Fruit fly (Drosophila melanogaster) whole organism, prepupa: ENCODE data around the gene CG16711.
A peak's percentile ranks its signal among the peaks of the same experiment; 100 is the strongest.

Experiments
- Blimp-1 ChIP-seq: fragments of 200-800 bp; sonication (Bioruptor generic); optimal IDR thresholded peaks from 3 replicates; lab custom pipeline; 2017; ENCODE audit warnings: missing biosample characterization, missing genetic modification characterization, mild to moderate bottlenecking, moderate library complexity, missing genetic modification reagents
- CG10631 ChIP-seq: fragments of 200-800 bp; sonication (Bioruptor generic); optimal IDR thresholded peaks from 2 replicates; lab custom pipeline; 2016; ENCODE audit warnings: missing biosample characterization, missing genetic modification characterization
- CG11294 ChIP-seq: fragments of 200-800 bp; sonication (Bioruptor generic); IDR thresholded peaks from 2 replicates; pipeline ENCODE4 v1.3.6; 2022; ENCODE audit warnings: missing biosample characterization, missing genetic modification characterization
- CG11762 ChIP-seq: fragments of 200-800 bp; sonication (Bioruptor generic); optimal IDR thresholded peaks from 3 replicates; lab custom pipeline; 2016; ENCODE audit warnings: missing biosample characterization, missing genetic modification characterization; ENCODE audit not compliant: insufficient read depth
- CG11902 ChIP-seq: fragments of 200-800 bp; sonication (Bioruptor generic); optimal IDR thresholded peaks from 3 replicates; lab custom pipeline; 2016; ENCODE audit warnings: missing biosample characterization, missing genetic modification characterization
- CG15336 ChIP-seq: fragments of 200-800 bp; sonication (Bioruptor generic); IDR thresholded peaks from 2 replicates; pipeline ENCODE4 v1.3.6; 2022; ENCODE audit warnings: missing biosample characterization, missing genetic modification characterization
- CG1621 ChIP-seq: fragments of 200-800 bp; sonication (Bioruptor generic); optimal IDR thresholded peaks from 3 replicates; lab custom pipeline; 2018; ENCODE audit warnings: missing biosample characterization, mild to moderate bottlenecking, missing genetic modification characterization
- CG16779 ChIP-seq: fragments of 200-800 bp; sonication (Bioruptor generic); optimal IDR thresholded peaks from 3 replicates; lab custom pipeline; 2017; ENCODE audit warnings: missing biosample characterization, mild to moderate bottlenecking, missing genetic modification characterization
- CG31627 ChIP-seq: fragments of 200-800 bp; sonication (Bioruptor generic); optimal IDR thresholded peaks from 3 replicates; lab custom pipeline; 2016; ENCODE audit warnings: missing biosample characterization, missing genetic modification characterization
- CG32006 ChIP-seq: fragments of 200-800 bp; sonication (Bioruptor generic); optimal IDR thresholded peaks from 3 replicates; lab custom pipeline; 2017; ENCODE audit warnings: missing biosample characterization, mild to moderate bottlenecking, missing genetic modification characterization
- CG34406 ChIP-seq: fragments of 200-800 bp; sonication (Bioruptor generic); optimal IDR thresholded peaks from 3 replicates; lab custom pipeline; 2016; ENCODE audit warnings: missing biosample characterization, missing genetic modification characterization
- CG6163 ChIP-seq: fragments of 200-800 bp; sonication (Bioruptor generic); IDR thresholded peaks from 3 replicates; pipeline ENCODE4 v1.3.6; 2022; ENCODE audit warnings: missing biosample characterization, missing genetic modification characterization
- CG6276 ChIP-seq: fragments of 200-800 bp; sonication (Bioruptor generic); optimal IDR thresholded peaks from 2 replicates; lab custom pipeline; 2017; ENCODE audit warnings: missing biosample characterization, mild to moderate bottlenecking, missing genetic modification characterization
- CG6854 ChIP-seq: fragments of 200-800 bp; sonication (Bioruptor generic); optimal IDR thresholded peaks from 2 replicates; lab custom pipeline; 2017; ENCODE audit warnings: missing biosample characterization, mild to moderate bottlenecking, missing genetic modification characterization
- CG7368 ChIP-seq: fragments of 200-800 bp; sonication (Bioruptor generic); optimal IDR thresholded peaks from 3 replicates; lab custom pipeline; 2016; ENCODE audit warnings: missing biosample characterization, missing genetic modification characterization
- CG8119 ChIP-seq: fragments of 200-800 bp; sonication (Bioruptor generic); IDR thresholded peaks from 3 replicates; pipeline ENCODE4 v1.3.6; 2022; ENCODE audit warnings: missing biosample characterization, missing genetic modification characterization
- CG8632 ChIP-seq: fragments of 200-800 bp; sonication (Bioruptor generic); optimal IDR thresholded peaks from 3 replicates; lab custom pipeline; 2016; ENCODE audit warnings: missing biosample characterization, missing genetic modification characterization
- CG9139 ChIP-seq: fragments of 200-800 bp; sonication (Bioruptor generic); optimal IDR thresholded peaks from 3 replicates; lab custom pipeline; 2017; ENCODE audit warnings: missing biosample characterization, mild to moderate bottlenecking, missing genetic modification characterization
- Eip75B ChIP-seq: fragments of 200-800 bp; sonication (Bioruptor generic); optimal IDR thresholded peaks from 3 replicates; lab custom pipeline; 2016; ENCODE audit warnings: missing biosample characterization, missing genetic modification characterization
- Eip78C ChIP-seq: fragments of 200-800 bp; sonication (Bioruptor generic); peaks from one replicate; lab custom pipeline; 2016; ENCODE audit warnings: missing biosample characterization, missing genetic modification characterization
- Eip93F ChIP-seq: fragments of 200-800 bp; sonication (Bioruptor generic); optimal IDR thresholded peaks from 2 replicates; lab custom pipeline; 2016; ENCODE audit warnings: missing biosample characterization, mild to moderate bottlenecking, missing genetic modification characterization
- Ets21C ChIP-seq: fragments of 200-800 bp; sonication (Bioruptor generic); optimal IDR thresholded peaks from 3 replicates; lab custom pipeline; 2016; ENCODE audit warnings: missing biosample characterization, missing genetic modification characterization
- Hr38 ChIP-seq: sonication (Bioruptor generic); optimal IDR thresholded peaks from 2 replicates; lab custom pipeline; 2016; ENCODE audit warnings: missing biosample characterization, missing genetic modification characterization
- Hr39 ChIP-seq: fragments of 200-800 bp; sonication (Bioruptor generic); optimal IDR thresholded peaks from 2 replicates; lab custom pipeline; 2016; ENCODE audit warnings: missing biosample characterization, missing genetic modification characterization
- Hr4 ChIP-seq: fragments of 200-800 bp; sonication (Bioruptor generic); optimal IDR thresholded peaks from 3 replicates; lab custom pipeline; 2016; ENCODE audit warnings: missing biosample characterization, missing genetic modification characterization
- Lpt ChIP-seq: fragments of 200-800 bp; sonication (Bioruptor generic); optimal IDR thresholded peaks from 3 replicates; lab custom pipeline; 2016; ENCODE audit warnings: missing biosample characterization, missing genetic modification characterization
- Met ChIP-seq: fragments of 200-800 bp; sonication (Bioruptor generic); optimal IDR thresholded peaks from 3 replicates; lab custom pipeline; 2016; ENCODE audit warnings: missing biosample characterization, missing genetic modification characterization
- OdsH ChIP-seq: fragments of 200-800 bp; sonication (Bioruptor generic); optimal IDR thresholded peaks from 3 replicates; lab custom pipeline; 2016; ENCODE audit warnings: missing biosample characterization, missing genetic modification characterization
- Smox ChIP-seq: fragments of 200-800 bp; sonication (Bioruptor generic); optimal IDR thresholded peaks from 3 replicates; lab custom pipeline; 2016; ENCODE audit warnings: missing biosample characterization, missing genetic modification characterization
- Sox102F ChIP-seq: fragments of 200-800 bp; sonication (Bioruptor generic); optimal IDR thresholded peaks from 2 replicates; lab custom pipeline; 2016; ENCODE audit warnings: missing biosample characterization, mild to moderate bottlenecking, missing genetic modification characterization
- Sox14 ChIP-seq: fragments of 200-800 bp; sonication (Bioruptor generic); optimal IDR thresholded peaks from 3 replicates; lab custom pipeline; 2016; ENCODE audit warnings: missing biosample characterization, missing genetic modification characterization
- Sox15 ChIP-seq: fragments of 200-800 bp; sonication (Bioruptor generic); optimal IDR thresholded peaks from 3 replicates; lab custom pipeline; 2016; ENCODE audit warnings: missing biosample characterization, missing genetic modification characterization
- achi ChIP-seq: fragments of 200-800 bp; sonication (Bioruptor generic); optimal IDR thresholded peaks from 3 replicates; lab custom pipeline; 2016; ENCODE audit warnings: missing biosample characterization, missing genetic modification characterization
- cyc ChIP-seq: fragments of 200-800 bp; sonication (Bioruptor generic); optimal IDR thresholded peaks from 3 replicates; lab custom pipeline; 2016; ENCODE audit warnings: missing biosample characterization, missing genetic modification characterization
- dac ChIP-seq: fragments of 200-800 bp; sonication (Bioruptor generic); optimal IDR thresholded peaks from 2 replicates; lab custom pipeline; 2017; ENCODE audit warnings: missing biosample characterization, mild to moderate bottlenecking, missing genetic modification characterization
- dsx ChIP-seq: fragments of 200-800 bp; optimal IDR thresholded peaks from 3 replicates; lab custom pipeline; 2019; ENCODE audit warnings: missing biosample characterization, mild to moderate bottlenecking, missing genetic modification characterization, moderate library complexity; ENCODE audit not compliant: poor library complexity, severe bottlenecking
- esn ChIP-seq: fragments of 200-800 bp; sonication (Bioruptor generic); optimal IDR thresholded peaks from 2 replicates; lab custom pipeline; 2016; ENCODE audit warnings: missing biosample characterization, mild to moderate bottlenecking, missing genetic modification characterization, moderate library complexity
- fd59A ChIP-seq: fragments of 200-800 bp; sonication (Bioruptor generic); optimal IDR thresholded peaks from 2 replicates; lab custom pipeline; 2017; ENCODE audit warnings: missing biosample characterization, mild to moderate bottlenecking, missing genetic modification characterization, missing genetic modification reagents
- fd85E ChIP-seq: fragments of 200-800 bp; sonication (Bioruptor generic); optimal IDR thresholded peaks from 3 replicates; lab custom pipeline; 2016; ENCODE audit warnings: missing biosample characterization, missing genetic modification characterization
- fkh ChIP-seq: fragments of 200-800 bp; sonication (Bioruptor generic); optimal IDR thresholded peaks from 3 replicates; lab custom pipeline; 2017; ENCODE audit warnings: missing biosample characterization, mild to moderate bottlenecking, missing genetic modification characterization, moderate library complexity
- lz ChIP-seq: fragments of 200-800 bp; sonication (Bioruptor generic); optimal IDR thresholded peaks from 3 replicates; lab custom pipeline; 2016; ENCODE audit warnings: missing biosample characterization, missing genetic modification characterization
- pdm3 ChIP-seq: fragments of 200-800 bp; sonication (Bioruptor generic); optimal IDR thresholded peaks from 3 replicates; lab custom pipeline; 2016; ENCODE audit warnings: missing biosample characterization, missing genetic modification characterization
- salr ChIP-seq, 2 experiments: fragments of 200-800 bp; sonication (Bioruptor generic); optimal IDR thresholded peaks; 3 replicates each; lab custom pipeline; 2016 to 2018; ENCODE audit warnings: missing biosample characterization in 2 of 2, missing genetic modification characterization in 2 of 2, mild to moderate bottlenecking in 1 of 2
- spab ChIP-seq: fragments of 200-800 bp; sonication (Bioruptor generic); optimal IDR thresholded peaks from 2 replicates; lab custom pipeline; 2017; ENCODE audit warnings: missing biosample characterization, mild to moderate bottlenecking, missing genetic modification characterization, missing genetic modification reagents
- svp ChIP-seq: fragments of 200-800 bp; sonication (Bioruptor generic); peaks from one replicate; lab custom pipeline; 2016; ENCODE audit warnings: missing biosample characterization, missing genetic modification characterization
- topi ChIP-seq: fragments of 200-800 bp; sonication (Bioruptor generic); optimal IDR thresholded peaks from 3 replicates; lab custom pipeline; 2016; ENCODE audit warnings: missing biosample characterization, missing genetic modification characterization
- vri ChIP-seq: fragments of 200-800 bp; sonication (Bioruptor generic); optimal IDR thresholded peaks from 3 replicates; lab custom pipeline; 2016; ENCODE audit warnings: missing biosample characterization, mild to moderate bottlenecking, missing genetic modification characterization

The CG16711 gene

dm6 chr3L:9744060-9744549 is 40.0 kb downstream of the CG16711 start (continued):
- peak; percentile 92 for TF ChIP-seq spab (GFP tag; lab: Kevin White, UChicago)
- peak; percentile 94 for TF ChIP-seq topi
- TF ChIP-seq Smox (GFP tag; lab: Kevin White, UChicago) = peak; percentile 88
- peak; percentile 96 for TF ChIP-seq dac
- peak; percentile 95 for TF ChIP-seq CG7368 (GFP tag; lab: Kevin White, UChicago)
- peak; percentile 58 to 90 for TF ChIP-seq salr (GFP tag; optimal IDR thresholded peaks at IDR 0.05; lab: Kevin White, UChicago)
- peak; percentile 96 for TF ChIP-seq CG11762 (GFP tag; lab: Kevin White, UChicago)
- no peak for TF ChIP-seq vri (GFP tag; lab: Kevin White, UChicago)
- TF ChIP-seq Sox102F (GFP tag; lab: Kevin White, UChicago) = peak; percentile 88
- TF ChIP-seq pdm3 (GFP tag; lab: Kevin White, UChicago) = peak; percentile 89
- peak; percentile 86 for TF ChIP-seq CG9139
- no peak for TF ChIP-seq fkh (GFP tag; lab: Kevin White, UChicago)
- peak; percentile 98 for TF ChIP-seq Lpt (GFP tag; lab: Kevin White, UChicago)
- peak; percentile 96 for TF ChIP-seq CG6276 (GFP tag; lab: Kevin White, UChicago)
- TF ChIP-seq achi (GFP tag; lab: Kevin White, UChicago) = peak; percentile 88
- TF ChIP-seq CG6163 (GFP tag; lab: Robert Waterston, UW) = peak; percentile 94
- peak; percentile 64 for TF ChIP-seq Eip93F (GFP tag; lab: Kevin White, UChicago)
- peak; percentile 95 for TF ChIP-seq cyc (GFP tag; lab: Kevin White, UChicago)
- peak; percentile 91 for TF ChIP-seq Blimp-1 (GFP tag; lab: Kevin White, UChicago)
- TF ChIP-seq CG34406 (GFP tag; lab: Kevin White, UChicago) = peak; percentile 87
- TF ChIP-seq CG11294 (GFP tag; lab: Robert Waterston, UW) = peak; percentile 90
- TF ChIP-seq, all 60 proteins: peak for 57

dm6 chr3L:9745393-9745792 is 41.3 kb downstream of the CG16711 start:
- no peak for TF ChIP-seq esn
- no peak for TF ChIP-seq Met (GFP tag; lab: Kevin White, UChicago)
- peak; percentile 27 for TF ChIP-seq CG16779 (tag; lab: Kevin White, UChicago)
- TF ChIP-seq CG31627 (GFP tag; lab: Kevin White, UChicago) = no peak
- TF ChIP-seq svp (GFP tag; lab: Kevin White, UChicago) = no peak
- TF ChIP-seq vri (GFP tag; lab: Kevin White, UChicago) = no peak
- peak; percentile 63; the same call in 1 of the 2 replicates for TF ChIP-seq CG11294 (GFP tag; lab: Robert Waterston, UW)
- no peak for TF ChIP-seq spab (GFP tag; lab: Kevin White, UChicago)
- no peak for TF ChIP-seq Hr39 (GFP tag; lab: Kevin White, UChicago)
- TF ChIP-seq CG8119 (GFP tag; lab: Robert Waterston, UW) = peak; percentile 90
- TF ChIP-seq lz (GFP tag; lab: Kevin White, UChicago) = no peak
- no peak for TF ChIP-seq Eip93F (GFP tag; lab: Kevin White, UChicago)
- peak; percentile 77 for TF ChIP-seq CG6163 (GFP tag; lab: Robert Waterston, UW)
- no peak for TF ChIP-seq cyc (GFP tag; lab: Kevin White, UChicago)
- TF ChIP-seq CG32006 (GFP tag; lab: Kevin White, UChicago) = peak; percentile 89
- peak; percentile 20 for TF ChIP-seq Sox14 (GFP tag; lab: Kevin White, UChicago)
- TF ChIP-seq salr (GFP tag; optimal IDR thresholded peaks at IDR 0.05; lab: Kevin White, UChicago) = peak in 1 of 2 experiments; percentile 70
- TF ChIP-seq CG9139 = no peak
- TF ChIP-seq Eip75B (GFP tag; lab: Kevin White, UChicago) = no peak
- no peak for TF ChIP-seq CG6854 (GFP tag; lab: Kevin White, UChicago)
- peak; percentile 63 for TF ChIP-seq Hr4
- TF ChIP-seq CG1621 (tag; lab: Kevin White, UChicago) = no peak
- TF ChIP-seq Smox (GFP tag; lab: Kevin White, UChicago) = no peak
- peak; percentile 70 for TF ChIP-seq Eip78C (GFP tag; lab: Kevin White, UChicago)
- TF ChIP-seq fd85E (GFP tag; lab: Kevin White, UChicago) = no peak
- TF ChIP-seq CG11762 (GFP tag; lab: Kevin White, UChicago) = no peak
- no peak for TF ChIP-seq CG11902 (GFP tag; lab: Kevin White, UChicago)
- TF ChIP-seq CG15336 (GFP tag; lab: Robert Waterston, UW) = peak; percentile 89
- peak; percentile 80 for TF ChIP-seq CG6276 (GFP tag; lab: Kevin White, UChicago)
- peak; percentile 52 for TF ChIP-seq dac
- TF ChIP-seq dsx (GFP tag; lab: Kevin White, UChicago) = peak; percentile 20
- peak; percentile 25 for TF ChIP-seq pdm3 (GFP tag; lab: Kevin White, UChicago)
- no peak for TF ChIP-seq fd59A (GFP tag; lab: Kevin White, UChicago)
- peak; percentile 63 for TF ChIP-seq Lpt (GFP tag; lab: Kevin White, UChicago)
- no peak for TF ChIP-seq Sox15 (GFP tag; lab: Kevin White, UChicago)
- TF ChIP-seq CG7368 (GFP tag; lab: Kevin White, UChicago) = no peak
- peak; percentile 59 for TF ChIP-seq achi (GFP tag; lab: Kevin White, UChicago)
- no peak for TF ChIP-seq Ets21C
- TF ChIP-seq Hr38 (GFP tag; lab: Kevin White, UChicago) = no peak
- peak; percentile 55 for TF ChIP-seq OdsH (GFP tag; lab: Kevin White, UChicago)
- TF ChIP-seq CG8632 (GFP tag; lab: Kevin White, UChicago) = no peak
- peak; percentile 69 for TF ChIP-seq CG10631
